Worm (Caenorhabditis elegans) whole organism, young adult: ENCODE data around the gene H17B01.5.

ENCODE experiments used
- C06A6.2 ChIP-seq: fragments of 200-800 bp; sonication (Bioruptor generic); conservative IDR thresholded peaks from 2 replicates; pipeline ENCODE4 v1.3.6; 2022; ENCODE audit warnings: missing genetic modification characterization, missing compliant biosample characterization
- F10E7.11 ChIP-seq: sonication (generic microtip); optimal IDR thresholded peaks from 2 replicates; lab custom pipeline; 2017; ENCODE audit warnings: mild to moderate bottlenecking, missing genetic modification characterization, moderate library complexity, missing compliant biosample characterization
- F23B12.7 ChIP-seq: sonication (generic microtip); optimal IDR thresholded peaks from 2 replicates; lab custom pipeline; 2017; ENCODE audit warnings: missing genetic modification characterization, mild to moderate bottlenecking, missing compliant biosample characterization, antibody characterized with exemption, moderate library complexity; ENCODE audit not compliant: insufficient read depth
- F37B4.10 ChIP-seq: fragments of 200-800 bp; sonication (Bioruptor generic); IDR thresholded peaks from 2 replicates; pipeline ENCODE4 v1.3.6; 2022; ENCODE audit warnings: missing genetic modification characterization, missing compliant biosample characterization
- K11D2.4 ChIP-seq: fragments of 200-800 bp; sonication (Bioruptor generic); IDR thresholded peaks from 2 replicates; pipeline ENCODE4 v1.3.6; 2022; ENCODE audit warnings: missing genetic modification reagents, missing genetic modification characterization, missing compliant biosample characterization
- T07F8.4 ChIP-seq: sonication (generic microtip); optimal IDR thresholded peaks from 2 replicates; lab custom pipeline; 2016; ENCODE audit warnings: mild to moderate bottlenecking, missing genetic modification characterization, moderate library complexity, missing compliant biosample characterization
- bed-2 ChIP-seq: fragments of 200-800 bp; sonication (Bioruptor generic); IDR thresholded peaks from 2 replicates; pipeline ENCODE4 v1.3.6; 2022; ENCODE audit warnings: missing genetic modification reagents, missing genetic modification characterization, missing compliant biosample characterization
- ceh-27 ChIP-seq: fragments of 200-800 bp; sonication (Bioruptor generic); optimal IDR thresholded peaks from 2 replicates; lab custom pipeline; 2018; ENCODE audit warnings: mild to moderate bottlenecking, missing genetic modification characterization, moderate library complexity, missing compliant biosample characterization
- ceh-58 ChIP-seq: fragments of 200-800 bp; sonication (Bioruptor generic); IDR thresholded peaks from 2 replicates; pipeline ENCODE4 v1.3.6; 2022; ENCODE audit warnings: missing genetic modification characterization, missing compliant biosample characterization
- ceh-79 ChIP-seq: sonication (generic microtip); optimal IDR thresholded peaks from 2 replicates; lab custom pipeline; 2017; ENCODE audit warnings: mild to moderate bottlenecking, missing genetic modification characterization, missing compliant biosample characterization
- chd-7 ChIP-seq: sonication (generic microtip); optimal IDR thresholded peaks from 2 replicates; lab custom pipeline; 2016; ENCODE audit warnings: mild to moderate bottlenecking, missing genetic modification characterization, moderate library complexity, missing compliant biosample characterization
- die-1 ChIP-seq: sonication (generic microtip); optimal IDR thresholded peaks from 2 replicates; lab custom pipeline; 2016; ENCODE audit warnings: missing genotype, mild to moderate bottlenecking, missing genetic modification characterization, missing compliant biosample characterization
- dpff-1 ChIP-seq: sonication (generic microtip); optimal IDR thresholded peaks from 2 replicates; lab custom pipeline; 2017; ENCODE audit warnings: mild to moderate bottlenecking, missing genetic modification characterization, missing compliant biosample characterization
- ekl-4 ChIP-seq: fragments of 200-800 bp; sonication (Bioruptor generic); IDR thresholded peaks from 2 replicates; pipeline ENCODE4 v1.3.6; 2022; ENCODE audit warnings: missing genetic modification reagents, missing genetic modification characterization, missing compliant biosample characterization
- hlh-26 ChIP-seq: fragments of 200-800 bp; sonication (Bioruptor generic); conservative IDR thresholded peaks from 2 replicates; pipeline ENCODE4 v1.3.6; 2022; ENCODE audit warnings: missing genetic modification reagents, missing genetic modification characterization, missing compliant biosample characterization
- hrde-1 ChIP-seq: sonication (generic microtip); optimal IDR thresholded peaks from 2 replicates; lab custom pipeline; 2016; ENCODE audit warnings: missing genetic modification characterization, mild to moderate bottlenecking, missing compliant biosample characterization, moderate library complexity, missing genotype, missing genetic modification reagents, borderline replicate concordance
- let-526 ChIP-seq: fragments of 200-800 bp; sonication (Bioruptor generic); IDR thresholded peaks from 2 replicates; pipeline ENCODE4 v1.3.6; 2022; ENCODE audit warnings: missing genetic modification reagents, missing genetic modification characterization, missing compliant biosample characterization
- madf-3 ChIP-seq: fragments of 200-800 bp; sonication (Bioruptor generic); IDR thresholded peaks from 2 replicates; pipeline ENCODE4 v1.3.6; 2022; ENCODE audit warnings: missing genetic modification reagents, missing genetic modification characterization, missing compliant biosample characterization
- mel-28 ChIP-seq: sonication (generic microtip); optimal IDR thresholded peaks from 2 replicates; lab custom pipeline; 2016; ENCODE audit warnings: borderline replicate concordance, mild to moderate bottlenecking, missing genetic modification characterization, missing compliant biosample characterization
- mes-4 ChIP-seq: sonication (generic microtip); optimal IDR thresholded peaks from 2 replicates; lab custom pipeline; 2016; ENCODE audit warnings: missing genotype, missing genetic modification characterization, missing compliant biosample characterization
- nfyb-1 ChIP-seq: fragments of 200-800 bp; sonication (Bioruptor generic); IDR thresholded peaks from 2 replicates; pipeline ENCODE4 v1.3.6; 2022; ENCODE audit warnings: missing genetic modification reagents, missing genetic modification characterization, missing compliant biosample characterization
- nhr-90 ChIP-seq: sonication (generic microtip); optimal IDR thresholded peaks from 2 replicates; lab custom pipeline; 2016; ENCODE audit warnings: missing genotype, mild to moderate bottlenecking, missing genetic modification characterization, missing compliant biosample characterization
- rec-8 ChIP-seq, 2 experiments: sonication (generic microtip); optimal IDR thresholded peaks; 2 replicates each; lab custom pipeline; 2016; ENCODE audit warnings: mild to moderate bottlenecking in 2 of 2, missing genetic modification characterization in 2 of 2, missing genetic modification reagents in 2 of 2, missing genotype in 2 of 2, missing biosample characterization in 1 of 2, missing compliant biosample characterization in 1 of 2, moderate library complexity in 1 of 2
- snpc-1.3 ChIP-seq: sonication (generic microtip); optimal IDR thresholded peaks from 2 replicates; lab custom pipeline; 2017; ENCODE audit warnings: missing genetic modification characterization, mild to moderate bottlenecking, missing compliant biosample characterization, antibody characterized with exemption, moderate library complexity, missing genotype, missing genetic modification reagents; ENCODE audit not compliant: insufficient read depth
- snpc-3.4 ChIP-seq: sonication (generic microtip); optimal IDR thresholded peaks from 2 replicates; lab custom pipeline; 2017; ENCODE audit warnings: missing genetic modification characterization, mild to moderate bottlenecking, missing compliant biosample characterization, antibody characterized with exemption, moderate library complexity, missing genotype, missing genetic modification reagents
- tbx-9 ChIP-seq: sonication (generic microtip); optimal IDR thresholded peaks from 2 replicates; lab custom pipeline; 2016; ENCODE audit warnings: borderline replicate concordance, missing genetic modification characterization, inconsistent platforms, missing compliant biosample characterization
- xnd-1 ChIP-seq: sonication (generic microtip); optimal IDR thresholded peaks from 2 replicates; lab custom pipeline; 2016; ENCODE audit warnings: missing genotype, missing genetic modification reagents, missing genetic modification characterization, missing compliant biosample characterization
- zim-3 ChIP-seq: sonication (generic microtip); optimal IDR thresholded peaks from 2 replicates; lab custom pipeline; 2017; ENCODE audit warnings: mild to moderate bottlenecking, missing genetic modification characterization, moderate library complexity, missing compliant biosample characterization
- ztf-28 ChIP-seq: fragments of 200-800 bp; sonication (Bioruptor generic); IDR thresholded peaks from 2 replicates; pipeline ENCODE4 v1.3.6; 2022; ENCODE audit warnings: missing genetic modification reagents, missing genetic modification characterization, missing compliant biosample characterization
- ztf-6 ChIP-seq: fragments of 200-800 bp; sonication (Bioruptor generic); IDR thresholded peaks from 2 replicates; pipeline ENCODE4 v1.3.6; 2022; ENCODE audit warnings: missing genetic modification reagents, missing genetic modification characterization, missing compliant biosample characterization

The H17B01.5 gene

ce11 chrII:1519867-1520266 is 46.5 kb upstream of the H17B01.5 start (continued):
- TF ChIP-seq rec-8 (tag; optimal IDR thresholded peaks at IDR 0.05; lab: Kevin White, UChicago) (peak in 1 of 2 experiments; percentile 34), F37B4.10 (GFP tag; lab: Robert Waterston, UW) (no peak), K11D2.4 (GFP tag; lab: Robert Waterston, UW) (0 out of 2 replicates have a peak, but pooled peaks have one; percentile 23), ceh-27 (GFP tag; lab: Kevin White, UChicago) (peak; percentile 26), F23B12.7 (peak; percentile 55), nhr-90 (tag; lab: Kevin White, UChicago) (peak; percentile 25), die-1 (peak; percentile 26), snpc-1.3 (tag; lab: Kevin White, UChicago) (peak; percentile 27), zim-3 (tag; lab: Kevin White, UChicago) (no peak)
- TF ChIP-seq, all 124 proteins: peak for 29

- no peak for TF ChIP-seq ceh-79 (tag; lab: Kevin White, UChicago)
- no peak for TF ChIP-seq F10E7.11 (tag; lab: Kevin White, UChicago)
- no peak for TF ChIP-seq ztf-28
- TF ChIP-seq tbx-9 = no peak
- TF ChIP-seq hrde-1 = no peak
- TF ChIP-seq snpc-3.4 (tag; lab: Kevin White, UChicago) = no peak
- no peak for TF ChIP-seq mes-4 (tag; lab: Kevin White, UChicago)
Observed at ce11 chrII:1518914-1519313, 45.5 kb upstream of the H17B01.5 start, which contains the start of gene Y51H7BR.8. Gene Y51H7BR.8, plus strand, starts transcription at chrII:1519214.

ce11 chrII:1517354-1517753 is 44.0 kb upstream of the H17B01.5 start, which contains the start of gene math-45:
Gene math-45, minus strand, starts transcription at chrII:1517454.
- TF ChIP-seq ztf-6 (GFP tag; lab: Robert Waterston, UW) (no peak), C06A6.2 (GFP tag; lab: Robert Waterston, UW) (no peak)

- TF ChIP-seq let-526 = no peak
- TF ChIP-seq mel-28 (tag; lab: Kevin White, UChicago) = no peak
- no peak for TF ChIP-seq hlh-26 (GFP tag; lab: Robert Waterston, UW)
- TF ChIP-seq T07F8.4 (tag; lab: Kevin White, UChicago) = no peak
- no peak for TF ChIP-seq xnd-1 (tag; lab: Kevin White, UChicago)
- TF ChIP-seq bed-2 (GFP tag; lab: Robert Waterston, UW) = no peak
- TF ChIP-seq nfyb-1 (GFP tag; lab: Robert Waterston, UW) = no peak
Observed at ce11 chrII:1504266-1504665, 30.9 kb upstream of the H17B01.5 start, which contains the start of gene fdgt-1. Gene fdgt-1, plus strand, starts transcription at chrII:1504566.

ce11 chrII:1503663-1504062 is 30.3 kb upstream of the H17B01.5 start:
- TF ChIP-seq dpff-1 (tag; lab: Kevin White, UChicago) (no peak), ekl-4 (GFP tag; lab: Robert Waterston, UW) (no peak), ceh-58 (GFP tag; lab: Robert Waterston, UW) (no peak), chd-7 (tag; lab: Kevin White, UChicago) (no peak), nhr-90 (tag; lab: Kevin White, UChicago) (no peak), xnd-1 (tag; lab: Kevin White, UChicago) (no peak), madf-3 (no peak)
- TF ChIP-seq, all 124 proteins: peak for 0
